Fruit fly (Drosophila melanogaster): Measurements from ENCODE around the gene CG1486.
A peak's percentile ranks its signal among the peaks of the same experiment; 100 is the strongest.

CG1486 gene

dm6 chrX:21323933-21324688, at the start of gene CG1486, which contains the start of gene Dd:
CG1486 (plus strand) TSS chrX:21324046.
Dd (minus strand) TSS chrX:21324009.
- TF ChIP-seq spab (GFP tag; optimal IDR thresholded peaks at IDR 0.05) (no peak), eg (GFP tag; IDR thresholded peaks at IDR 0.05) (no peak), CG34406 (GFP tag; optimal IDR thresholded peaks at IDR 0.05) (no peak), fkh (GFP tag; optimal IDR thresholded peaks at IDR 0.05) (peak; percentile 74), achi (GFP tag; optimal IDR thresholded peaks at IDR 0.05) (peak; percentile 0), CG7368 (GFP tag; optimal IDR thresholded peaks at IDR 0.05) (no peak), CG6808 (GFP tag; optimal IDR thresholded peaks at IDR 0.05) (no peak), CG6854 (GFP tag; optimal IDR thresholded peaks at IDR 0.05) (no peak), CG32006 (GFP tag; optimal IDR thresholded peaks at IDR 0.05) (no peak), ss (GFP tag; optimal IDR thresholded peaks at IDR 0.05) (no peak), fd85E (GFP tag; optimal IDR thresholded peaks at IDR 0.05) (no peak), CG6163 (GFP tag; IDR thresholded peaks at IDR 0.05) (0 out of 3 replicates have a peak, but pooled peaks have one; percentile 6), Smox (GFP tag; optimal IDR thresholded peaks at IDR 0.05) (no peak), CG11902 (GFP tag; optimal IDR thresholded peaks at IDR 0.05) (no peak), Met (GFP tag; optimal IDR thresholded peaks at IDR 0.05) (no peak), Sox102F (GFP tag; optimal IDR thresholded peaks at IDR 0.05) (no peak), vri (GFP tag; optimal IDR thresholded peaks at IDR 0.05) (no peak), Eip93F (GFP tag; optimal IDR thresholded peaks at IDR 0.05) (no peak), Hr38 (GFP tag; optimal IDR thresholded peaks at IDR 0.05) (no peak), CG1621 (tag; optimal IDR thresholded peaks at IDR 0.05) (no peak), CG31627 (GFP tag; optimal IDR thresholded peaks at IDR 0.05) (peak; percentile 9), CG8119 (GFP tag; IDR thresholded peaks at IDR 0.05) (no peak), lz (GFP tag; optimal IDR thresholded peaks at IDR 0.05) (no peak), cyc (GFP tag; optimal IDR thresholded peaks at IDR 0.05) (no peak), CG11762 (GFP tag; optimal IDR thresholded peaks at IDR 0.05; ENCODE audit: insufficient read depth) (no peak), Hr4 (GFP tag; optimal IDR thresholded peaks at IDR 0.05) (no peak), Ets96B (tag; optimal IDR thresholded peaks at IDR 0.05) (no peak), CG8632 (GFP tag; optimal IDR thresholded peaks at IDR 0.05) (no peak), Lpt (GFP tag; optimal IDR thresholded peaks at IDR 0.05) (no peak), CG3032 (tag; optimal IDR thresholded peaks at IDR 0.05) (no peak), CG10669 (GFP tag; optimal IDR thresholded peaks at IDR 0.05) (no peak), CG11294 (GFP tag; IDR thresholded peaks at IDR 0.05) (no peak), dac (GFP tag; optimal IDR thresholded peaks at IDR 0.05) (no peak), acj6 (GFP tag; optimal IDR thresholded peaks at IDR 0.05) (no peak), dsx (GFP tag; optimal IDR thresholded peaks at IDR 0.05; ENCODE audit: poor library complexity, severe bottlenecking) (no peak), Sox14 (GFP tag; optimal IDR thresholded peaks at IDR 0.05) (peak; percentile 25), salr (GFP tag; optimal IDR thresholded peaks at IDR 0.05) (no peak), fd59A (GFP tag; optimal IDR thresholded peaks at IDR 0.05) (no peak), CG10631 (GFP tag; optimal IDR thresholded peaks at IDR 0.05) (no peak), CG3919 (GFP tag; optimal IDR thresholded peaks at IDR 0.05) (no peak), Ets21C (GFP tag; optimal IDR thresholded peaks at IDR 0.05) (no peak), CG15336 (GFP tag; IDR thresholded peaks at IDR 0.05) (0 out of 2 replicates have a peak, but pooled peaks have one; percentile 22), CG8319 (GFP tag; optimal IDR thresholded peaks at IDR 0.05) (no peak), Sox15 (GFP tag; optimal IDR thresholded peaks at IDR 0.05) (no peak), Eip78C (GFP tag) (peak; percentile 35)

All from whole organism, prepupa.